Worm (Caenorhabditis elegans): Measurements from ENCODE around the gene H10D18.1.

ce11 chrV:3847268-3847667 is 32.3 kb downstream of the H10D18.1 start, which contains the start of gene nhr-185:
- no peak for TF ChIP-seq sea-1 (GFP tag; conservative IDR thresholded peaks at IDR 0.05)
- no peak for TF ChIP-seq flt-1 (GFP tag; IDR thresholded peaks at IDR 0.05)
- TF ChIP-seq hmbx-1 (tag; optimal IDR thresholded peaks at IDR 0.05), result no peak
- TF ChIP-seq ama-1 (optimal IDR thresholded peaks at IDR 0.05), result no peak
- TF ChIP-seq ceh-13 (GFP tag; optimal IDR thresholded peaks at IDR 0.05), result no peak
- TF ChIP-seq hmg-4 (GFP tag; optimal IDR thresholded peaks at IDR 0.05), result no peak
- TF ChIP-seq scrt-1 (GFP tag; IDR thresholded peaks at IDR 0.05), result no peak

Data from whole organism, early embryonic.